Worm (Caenorhabditis elegans) whole organism, midembryonic: ENCODE results near the gene Y54G2A.37.

Experiments used
- T22C8.4 ChIP-seq: fragments of 200-800 bp; sonication (Bioruptor generic); IDR thresholded peaks from 2 replicates; pipeline ENCODE4 v1.3.6; 2022; ENCODE audit warnings: missing genetic modification characterization, missing compliant biosample characterization
- cog-1 ChIP-seq: sonication (generic microtip); optimal IDR thresholded peaks from 2 replicates; lab custom pipeline; 2016; ENCODE audit warnings: missing genetic modification characterization, missing compliant biosample characterization
- flt-1 ChIP-seq: fragments of 200-800 bp; sonication (Bioruptor generic); IDR thresholded peaks from 2 replicates; pipeline ENCODE4 v1.3.6; 2022; ENCODE audit warnings: missing genetic modification characterization, missing compliant biosample characterization
- klf-2 ChIP-seq: fragments of 200-800 bp; sonication (Bioruptor generic); conservative IDR thresholded peaks from 2 replicates; pipeline ENCODE4 v1.3.6; 2022; ENCODE audit warnings: missing genetic modification reagents, missing genetic modification characterization, missing compliant biosample characterization
- med-1 ChIP-seq: sonication (generic microtip); optimal IDR thresholded peaks from 2 replicates; lab custom pipeline; 2017; ENCODE audit warnings: missing genetic modification characterization, mild to moderate bottlenecking, missing compliant biosample characterization, antibody characterized with exemption, missing genetic modification reagents; ENCODE audit not compliant: insufficient read depth
- ref-1 ChIP-seq: fragments of 200-800 bp; sonication (Bioruptor generic); conservative IDR thresholded peaks from 2 replicates; pipeline ENCODE4 v1.3.6; 2022; ENCODE audit warnings: missing genetic modification reagents, missing genetic modification characterization, missing compliant biosample characterization
- tab-1 ChIP-seq: fragments of 200-800 bp; sonication (Bioruptor generic); IDR thresholded peaks from 2 replicates; pipeline ENCODE4 v1.3.6; 2022; ENCODE audit warnings: missing genetic modification characterization, missing compliant biosample characterization
- ztf-23 ChIP-seq: fragments of 200-800 bp; sonication (Bioruptor generic); IDR thresholded peaks from 2 replicates; pipeline ENCODE4 v1.3.6; 2022; ENCODE audit warnings: missing genetic modification reagents, missing genetic modification characterization, missing compliant biosample characterization
- ztf-29 ChIP-seq: fragments of 200-800 bp; sonication (Bioruptor generic); IDR thresholded peaks from 2 replicates; pipeline ENCODE4 v1.3.6; 2022; ENCODE audit warnings: missing genetic modification reagents, missing genetic modification characterization, missing compliant biosample characterization

DNA sequence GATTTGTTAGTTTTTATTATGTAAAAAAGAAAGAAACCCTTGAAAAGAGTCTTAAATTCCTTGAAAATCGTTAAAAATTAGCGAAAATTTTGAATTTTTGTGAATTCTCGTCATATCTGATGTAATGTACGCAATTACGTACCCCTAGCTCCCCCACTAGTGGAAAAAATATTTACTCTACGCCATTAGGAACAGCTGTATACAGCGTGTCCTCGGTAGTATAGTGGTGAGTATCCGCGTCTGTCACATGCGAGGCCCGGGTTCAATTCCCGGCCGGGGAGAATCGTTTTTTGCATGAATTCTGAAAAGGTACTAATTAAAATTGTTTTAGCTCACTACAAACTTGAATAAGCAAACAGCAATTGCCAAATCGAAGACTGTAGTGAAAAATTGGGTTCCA lies 20.6 kb upstream of the Y54G2A.37 start:
- TF ChIP-seq tab-1 (GFP tag; lab: Robert Waterston, UW) (no peak), ztf-29 (GFP tag; lab: Robert Waterston, UW) (no peak), klf-2 (GFP tag; lab: Robert Waterston, UW) (no peak), ztf-23 (GFP tag; lab: Robert Waterston, UW) (no peak), flt-1 (no peak), ref-1 (no peak), med-1 (no peak), T22C8.4 (GFP tag; lab: Robert Waterston, UW) (no peak), cog-1 (tag; lab: Kevin White, UChicago) (no peak)
